Worm (Caenorhabditis elegans): Measurements from ENCODE around the gene ntc-1.
A peak's percentile ranks its signal among the peaks of the same experiment; 100 is the strongest.

DNA sequence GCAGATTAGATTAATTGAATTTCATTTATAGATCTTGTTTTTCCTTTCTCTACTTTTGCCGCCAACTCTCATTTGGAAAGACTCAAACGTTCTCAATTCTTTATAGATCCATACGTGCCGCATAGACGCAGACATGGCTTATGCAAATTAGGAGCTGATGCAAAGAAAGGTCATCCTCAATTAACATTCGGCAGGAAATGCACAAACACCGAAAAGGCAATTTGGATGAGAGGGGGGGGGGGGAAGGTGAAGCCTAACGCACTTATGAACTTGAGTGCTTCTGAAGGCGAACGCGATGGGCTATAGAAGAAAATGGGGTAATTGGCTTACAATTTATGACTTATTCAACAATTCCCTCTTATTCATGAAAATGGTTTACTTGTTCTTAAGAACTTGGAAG, 3.7 kb downstream of the ntc-1 start:
- TF ChIP-seq lsy-2 (tag; optimal IDR thresholded peaks at IDR 0.05) (no peak), lin-13 (tag; optimal IDR thresholded peaks at IDR 0.05) (no peak), nhr-12 (tag; optimal IDR thresholded peaks at IDR 0.05) (no peak), unc-62 (GFP tag; optimal IDR thresholded peaks at IDR 0.05) (no peak), snpc-4 (tag; optimal IDR thresholded peaks at IDR 0.05) (no peak), nhr-237 (tag; optimal IDR thresholded peaks at IDR 0.05) (no peak), elt-1 (tag; optimal IDR thresholded peaks at IDR 0.05; ENCODE audit: borderline replicate concordance, insufficient read depth) (no peak), nhr-76 (tag; optimal IDR thresholded peaks at IDR 0.05) (no peak), nhr-28 (tag; optimal IDR thresholded peaks at IDR 0.05) (no peak), ztf-11 (tag; optimal IDR thresholded peaks at IDR 0.05) (no peak), sptf-1 (tag; optimal IDR thresholded peaks at IDR 0.05) (no peak), unc-39 (tag; optimal IDR thresholded peaks at IDR 0.05) (no peak), ham-2 (GFP tag; optimal IDR thresholded peaks at IDR 0.05) (peak; percentile 49), cnd-1 (tag; optimal IDR thresholded peaks at IDR 0.05) (no peak)

Measured in whole organism, mixed stage, embryonic.